Worm (Caenorhabditis elegans) whole organism, mixed stage, embryonic: Measurements from ENCODE around the gene nrsn-1.

ENCODE experiments used
- nhr-12 ChIP-seq: fragments of 150-350 bp; optimal IDR thresholded peaks from 2 replicates; lab custom pipeline; 2014; ENCODE audit warnings: missing biosample characterization, missing genetic modification characterization
- nhr-76 ChIP-seq: sonication (generic microtip); optimal IDR thresholded peaks from 2 replicates; lab custom pipeline; 2017; ENCODE audit warnings: missing biosample characterization, missing genetic modification characterization
- pha-4 ChIP-seq: fragments of 150-350 bp; optimal IDR thresholded peaks from 2 replicates; lab custom pipeline; 2018; ENCODE audit warnings: missing biosample characterization, missing genetic modification reagents, missing genetic modification characterization
- sem-2 ChIP-seq: fragments of 200-800 bp; sonication (Bioruptor generic); optimal IDR thresholded peaks from 2 replicates; lab custom pipeline; 2018; ENCODE audit warnings: mild to moderate bottlenecking, missing genetic modification characterization, missing compliant biosample characterization
- unc-62 ChIP-seq: fragments of 150-350 bp; optimal IDR thresholded peaks from 2 replicates; lab custom pipeline; 2014; ENCODE audit warnings: missing biosample characterization, missing genetic modification reagents, missing genetic modification characterization

- TF ChIP-seq pha-4 (tag; lab: Kevin White, UChicago) = no peak
- TF ChIP-seq nhr-12 (tag; lab: Kevin White, UChicago) = no peak
- no peak for TF ChIP-seq sem-2 (GFP tag; lab: Kevin White, UChicago)
- no peak for TF ChIP-seq unc-62 (GFP tag; lab: Kevin White, UChicago)
- TF ChIP-seq nhr-76 = no peak
Observed at ce11 chrV:3760839-3761238, 45.1 kb upstream of the nrsn-1 start, which contains the start of gene oac-55.
